Fruit fly (Drosophila melanogaster): ENCODE measurements around the gene CG31710.

CG31710 gene

dm6 chr2L:9691230-9691629, 14.5 kb downstream of the CG31710 start:
- no peak for TF ChIP-seq CTCF (optimal IDR thresholded peaks at IDR 0.05)
- no peak for TF ChIP-seq CG8478 (optimal IDR thresholded peaks at IDR 0.05)

- TF ChIP-seq CG8478 (optimal IDR thresholded peaks at IDR 0.05) (no peak), CTCF (optimal IDR thresholded peaks at IDR 0.05) (no peak)
Measured at dm6 chr2L:9690550-9691197, 15.1 kb downstream of the CG31710 start.

- no peak for TF ChIP-seq CG8478 (optimal IDR thresholded peaks at IDR 0.05)
- TF ChIP-seq CTCF (optimal IDR thresholded peaks at IDR 0.05): no peak
Measured at dm6 chr2L:9685993-9686392, 19.8 kb downstream of the CG31710 start.

- TF ChIP-seq CTCF (optimal IDR thresholded peaks at IDR 0.05) (no peak), CG8478 (optimal IDR thresholded peaks at IDR 0.05) (no peak)
Measured at dm6 chr2L:9685184-9685583, 20.6 kb downstream of the CG31710 start.

dm6 chr2L:9684108-9684507, 21.6 kb downstream of the CG31710 start:
- no peak for TF ChIP-seq CTCF (optimal IDR thresholded peaks at IDR 0.05)

dm6 chr2L:9679789-9680188, 26.0 kb downstream of the CG31710 start:
- TF ChIP-seq CG8478 (optimal IDR thresholded peaks at IDR 0.05) (no peak), CTCF (optimal IDR thresholded peaks at IDR 0.05) (no peak)

- TF ChIP-seq CG8478 (optimal IDR thresholded peaks at IDR 0.05) (no peak), CTCF (optimal IDR thresholded peaks at IDR 0.05) (no peak)
Measured at dm6 chr2L:9677101-9677500, 28.7 kb downstream of the CG31710 start.

dm6 chr2L:9673235-9673634, 32.5 kb downstream of the CG31710 start:
- TF ChIP-seq CG8478 (optimal IDR thresholded peaks at IDR 0.05): no peak
- TF ChIP-seq CTCF (optimal IDR thresholded peaks at IDR 0.05): no peak

- TF ChIP-seq CG8478 (optimal IDR thresholded peaks at IDR 0.05) (no peak), CTCF (optimal IDR thresholded peaks at IDR 0.05) (no peak)
Measured at dm6 chr2L:9672246-9672645, 33.5 kb downstream of the CG31710 start.

dm6 chr2L:9670909-9671422, 34.8 kb downstream of the CG31710 start:
- TF ChIP-seq CTCF (optimal IDR thresholded peaks at IDR 0.05): no peak
- TF ChIP-seq CG8478 (optimal IDR thresholded peaks at IDR 0.05): no peak

dm6 chr2L:9669354-9669753, 36.4 kb downstream of the CG31710 start:
- TF ChIP-seq CG8478 (optimal IDR thresholded peaks at IDR 0.05): no peak
- TF ChIP-seq CTCF (optimal IDR thresholded peaks at IDR 0.05): no peak

dm6 chr2L:9662977-9663376, 42.8 kb downstream of the CG31710 start:
- TF ChIP-seq CTCF (optimal IDR thresholded peaks at IDR 0.05): no peak
- TF ChIP-seq CG8478 (optimal IDR thresholded peaks at IDR 0.05): no peak

dm6 chr2L:9660516-9660920, 45.2 kb downstream of the CG31710 start:
- no peak for TF ChIP-seq CG8478 (optimal IDR thresholded peaks at IDR 0.05)
- TF ChIP-seq CTCF (optimal IDR thresholded peaks at IDR 0.05): no peak

- TF ChIP-seq CG8478 (optimal IDR thresholded peaks at IDR 0.05) (no peak), CTCF (optimal IDR thresholded peaks at IDR 0.05) (no peak)
Measured at dm6 chr2L:9657269-9658191, 48.2 kb downstream of the CG31710 start.

- TF ChIP-seq CTCF (optimal IDR thresholded peaks at IDR 0.05): no peak
- no peak for TF ChIP-seq CG8478 (optimal IDR thresholded peaks at IDR 0.05)
Measured at dm6 chr2L:9656300-9656699, 49.5 kb downstream of the CG31710 start, which contains the start of gene CG33299. Gene CG33299, plus strand, starts transcription at chr2L:9656600.

All from S2 (cell line).